Worm (Caenorhabditis elegans) whole organism, L1 larva: ENCODE data around the gene dcaf-1.

Experiments
- egl-27 ChIP-seq, 2 experiments: fragments of 150-350 bp in 1 of 2; sonication (generic microtip); optimal IDR thresholded peaks; 3 replicates each; lab custom pipeline; 2017 to 2018; ENCODE audit warnings: missing biosample characterization in 2 of 2, missing genetic modification characterization in 2 of 2, missing genetic modification reagents in 2 of 2
- fkh-10 ChIP-seq: sonication (generic microtip); optimal IDR thresholded peaks from 2 replicates; lab custom pipeline; 2017; ENCODE audit warnings: missing biosample characterization, missing genetic modification reagents, missing genetic modification characterization
- hlh-4 ChIP-seq: sonication (generic microtip); optimal IDR thresholded peaks from 2 replicates; lab custom pipeline; 2016; ENCODE audit warnings: mild to moderate bottlenecking, missing genetic modification characterization, missing compliant biosample characterization
- lin-39 ChIP-seq: fragments of 150-350 bp; optimal IDR thresholded peaks from 2 replicates; lab custom pipeline; 2014; ENCODE audit warnings: missing biosample characterization, missing genetic modification reagents, missing genetic modification characterization

- TF ChIP-seq lin-39 (tag; lab: Kevin White, UChicago) (no peak), egl-27 (tag; optimal IDR thresholded peaks at IDR 0.05; lab: Kevin White, UChicago) (no peak), fkh-10 (GFP tag; lab: Kevin White, UChicago) (no peak), hlh-4 (no peak)
Observed at ce11 chrIV:9682514-9682913, 24.0 kb downstream of the dcaf-1 start, which contains the start of gene ins-7.
